Worm (Caenorhabditis elegans) whole organism, L4/young adult: Measurements from ENCODE around the gene ctps-1.

Experiments
- W03F9.2 ChIP-seq: fragments of 150-350 bp; optimal IDR thresholded peaks from 2 replicates; lab custom pipeline; 2014; ENCODE audit warnings: missing biosample characterization, missing genetic modification characterization
- dao-5 ChIP-seq: sonication (generic microtip); optimal IDR thresholded peaks from 2 replicates; lab custom pipeline; 2016; ENCODE audit warnings: missing genotype, missing genetic modification characterization, moderate library complexity, missing compliant biosample characterization
- him-1 ChIP-seq: sonication (generic microtip); optimal IDR thresholded peaks from 2 replicates; lab custom pipeline; 2016; ENCODE audit warnings: missing genotype, missing genetic modification reagents, missing genetic modification characterization, missing compliant biosample characterization

DNA sequence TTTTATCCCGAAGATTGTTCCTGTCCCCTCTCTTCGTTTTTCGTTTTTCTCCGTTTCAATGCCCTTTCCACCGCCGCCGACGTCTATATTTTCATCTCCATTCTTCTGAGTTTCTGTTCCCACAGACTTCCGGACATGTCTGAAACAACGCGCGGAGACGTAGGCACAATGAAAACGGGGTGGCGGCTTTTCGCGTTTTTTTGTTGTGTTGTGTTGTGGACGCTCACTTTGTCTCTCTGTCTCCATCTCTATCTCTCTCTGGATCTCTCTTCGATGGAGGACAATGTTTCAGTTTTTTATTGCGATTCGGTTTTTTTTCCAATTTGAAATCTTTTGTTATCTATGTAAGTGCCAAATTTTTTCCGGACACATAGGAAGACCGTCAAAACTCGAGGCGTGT, 34.7 kb upstream of the ctps-1 start:
- TF ChIP-seq him-1 (tag; lab: Kevin White, UChicago) (no peak), dao-5 (tag; lab: Kevin White, UChicago) (no peak), W03F9.2 (tag; lab: Kevin White, UChicago) (no peak)
